Worm (Caenorhabditis elegans) whole organism, L3 larva: ENCODE data around the gene ugt-55.

Source experiments
- ZK546.5 ChIP-seq: sonication (generic microtip); optimal IDR thresholded peaks from 2 replicates; lab custom pipeline; 2017; ENCODE audit warnings: missing biosample characterization, missing genetic modification characterization
- daf-12 ChIP-seq: fragments of 150-350 bp; optimal IDR thresholded peaks from 2 replicates; lab custom pipeline; 2014; ENCODE audit warnings: missing biosample characterization, missing genetic modification reagents, missing genetic modification characterization
- elt-3 ChIP-seq, 3 experiments: fragments of 150-350 bp in 1 of 3; sonication (generic microtip) in 2 of 3; optimal IDR thresholded peaks; 2 replicates in 2 of 3; 4 replicates in 1 of 3; lab custom pipeline; 2014 to 2017; ENCODE audit warnings: missing biosample characterization in 3 of 3, missing genetic modification characterization in 3 of 3
- lin-39 ChIP-seq: fragments of 150-350 bp; optimal IDR thresholded peaks from 2 replicates; lab custom pipeline; 2018; ENCODE audit warnings: missing biosample characterization, missing genetic modification reagents, missing genetic modification characterization
- nhr-11 ChIP-seq: fragments of 150-350 bp; optimal IDR thresholded peaks from 2 replicates; lab custom pipeline; 2014; ENCODE audit warnings: missing biosample characterization, missing genetic modification characterization
- nhr-12 ChIP-seq: fragments of 150-350 bp; optimal IDR thresholded peaks from 2 replicates; lab custom pipeline; 2014; ENCODE audit warnings: missing biosample characterization, missing genetic modification characterization
- nhr-28 ChIP-seq: fragments of 150-350 bp; optimal IDR thresholded peaks from 2 replicates; lab custom pipeline; 2014; ENCODE audit warnings: missing biosample characterization, missing genetic modification characterization
- nhr-76 ChIP-seq: fragments of 150-350 bp; sonication (generic microtip); optimal IDR thresholded peaks from 5 replicates; lab custom pipeline; 2014; ENCODE audit warnings: missing biosample characterization, missing genetic modification characterization
- pha-4 ChIP-seq: fragments of 150-350 bp; optimal IDR thresholded peaks from 2 replicates; lab custom pipeline; 2014; ENCODE audit warnings: missing biosample characterization, missing genetic modification reagents, missing genetic modification characterization
- sea-2 ChIP-seq: fragments of 150-350 bp; sonication (generic microtip); optimal IDR thresholded peaks from 4 replicates; lab custom pipeline; 2014; ENCODE audit warnings: missing biosample characterization, missing genetic modification reagents, missing genetic modification characterization
- skn-1 ChIP-seq: fragments of 150-350 bp; optimal IDR thresholded peaks from 2 replicates; lab custom pipeline; 2014; ENCODE audit warnings: missing biosample characterization, missing genetic modification characterization
- tbx-2 ChIP-seq: sonication (generic microtip); optimal IDR thresholded peaks from 2 replicates; lab custom pipeline; 2016; ENCODE audit warnings: mild to moderate bottlenecking, missing genetic modification characterization, missing compliant biosample characterization
- unc-39 ChIP-seq: sonication (generic microtip); optimal IDR thresholded peaks from 4 replicates; lab custom pipeline; 2017; ENCODE audit warnings: missing biosample characterization, missing genetic modification characterization

DNA sequence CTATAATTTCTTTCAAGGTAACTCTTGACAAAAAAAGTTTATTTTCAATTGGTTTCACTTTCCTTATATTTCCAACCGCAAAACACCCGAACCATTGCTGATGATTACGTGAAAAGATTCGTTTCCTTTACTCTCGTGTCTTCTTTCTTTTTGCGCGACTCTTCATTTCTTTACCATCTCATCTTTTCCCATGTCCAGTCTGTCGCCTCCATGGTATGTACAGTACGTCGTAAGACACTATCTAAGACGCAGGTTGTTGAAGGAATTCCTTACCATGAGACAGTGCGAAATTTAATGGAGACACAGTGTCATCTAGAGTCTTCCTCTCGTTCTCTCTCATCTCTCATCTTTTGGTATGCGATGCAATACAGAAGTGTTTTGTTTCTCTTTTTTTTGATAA lies 43.7 kb downstream of the ugt-55 start:
- TF ChIP-seq nhr-12 (tag; lab: Kevin White, UChicago), result no peak
- peak in 1 of 3 experiments; percentile 56 for TF ChIP-seq elt-3 (tag; optimal IDR thresholded peaks at IDR 0.05; lab: Kevin White, UChicago)
- no peak for TF ChIP-seq skn-1
- no peak for TF ChIP-seq tbx-2
- no peak for TF ChIP-seq lin-39 (tag; lab: Kevin White, UChicago)
- peak; percentile 91 for TF ChIP-seq pha-4
- no peak for TF ChIP-seq ZK546.5 (tag; lab: Kevin White, UChicago)
- no peak for TF ChIP-seq nhr-11 (tag; lab: Kevin White, UChicago)
- TF ChIP-seq daf-12 (tag; lab: Kevin White, UChicago), result no peak
- TF ChIP-seq sea-2 (GFP tag; lab: Kevin White, UChicago), result no peak
- no peak for TF ChIP-seq nhr-28 (tag; lab: Kevin White, UChicago)
- no peak for TF ChIP-seq unc-39 (tag; lab: Kevin White, UChicago)
- no peak for TF ChIP-seq nhr-76 (tag; lab: Kevin White, UChicago)
